Fruit fly (Drosophila melanogaster): ENCODE results near the gene CG7148.

Gene CG7148

DNA sequence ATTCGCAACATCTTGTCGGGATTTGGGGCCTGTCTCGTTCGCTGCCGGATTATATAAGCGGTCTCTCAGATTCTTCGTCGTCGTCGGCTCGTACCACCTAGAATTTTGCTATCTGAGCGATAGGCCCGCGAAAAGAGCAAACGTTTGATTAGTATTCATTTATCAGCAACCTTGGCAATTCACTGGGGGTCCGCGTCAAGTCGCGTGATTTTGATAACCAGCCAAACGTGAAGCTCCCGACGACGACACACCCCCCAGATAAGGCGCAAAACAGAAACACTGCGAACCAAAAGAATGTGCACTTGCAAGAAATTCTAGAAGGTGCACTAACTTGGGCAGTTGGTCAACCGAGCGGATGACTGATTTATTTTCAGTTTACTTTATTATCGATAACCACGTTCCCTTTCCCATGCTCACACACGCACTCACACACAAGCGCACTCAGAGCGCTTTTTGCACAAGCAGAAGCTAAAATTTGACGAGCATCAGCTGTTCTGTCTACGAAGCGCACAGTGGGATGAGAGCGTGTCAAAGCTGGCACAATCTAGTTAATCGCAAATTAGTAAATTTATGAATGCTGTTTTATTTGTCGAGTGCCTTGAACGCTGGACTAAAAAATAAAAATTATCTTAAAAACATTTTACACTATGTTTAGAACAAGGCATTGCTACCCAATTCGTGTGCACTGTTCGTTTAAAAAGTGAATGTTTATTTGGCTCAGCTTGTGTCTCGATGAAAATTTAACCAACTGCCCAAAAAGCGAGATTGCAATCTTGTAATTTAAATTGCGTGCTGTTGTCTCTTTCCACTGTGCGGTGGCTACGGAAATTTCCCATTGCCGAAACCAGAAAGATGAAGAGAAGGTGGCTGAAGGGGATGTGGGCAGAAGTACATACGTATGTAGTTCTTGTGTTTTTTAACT, 7.9 kb upstream of the CG7148 start (continued):
- TF ChIP-seq wor (GFP tag; IDR thresholded peaks at IDR 0.05) (peak; percentile 85), CG7357 (GFP tag; IDR thresholded peaks at IDR 0.05) (peak; percentile 82; the same call in 2 of the 3 replicates), CG3995 (GFP tag; optimal IDR thresholded peaks at IDR 0.05) (peak; percentile 61), cg (GFP tag; optimal IDR thresholded peaks at IDR 0.05) (peak; percentile 35), CG2199 (GFP tag; IDR thresholded peaks at IDR 0.05) (0 out of 3 replicates have a peak, but pooled peaks have one; percentile 50), Blimp-1 (GFP tag; optimal IDR thresholded peaks at IDR 0.05) (peak; percentile 91), gsb-n (tag; optimal IDR thresholded peaks at IDR 0.05) (peak; percentile 89), Kr (GFP tag; optimal IDR thresholded peaks at IDR 0.05) (no peak), CG12236 (GFP tag; optimal IDR thresholded peaks at IDR 0.05) (peak; percentile 91), da (GFP tag; optimal IDR thresholded peaks at IDR 0.05) (peak; percentile 65), HmgD (GFP tag; optimal IDR thresholded peaks at IDR 0.05) (peak; percentile 76), CG10366 (GFP tag; IDR thresholded peaks at IDR 0.05) (peak; percentile 88), schlank (tag; optimal IDR thresholded peaks at IDR 0.05) (peak; percentile 73), CG13123 (GFP tag; optimal IDR thresholded peaks at IDR 0.05) (peak; percentile 70), luna (GFP tag; optimal IDR thresholded peaks at IDR 0.05) (peak; percentile 84), CG1603 (tag; optimal IDR thresholded peaks at IDR 0.05) (peak; percentile 91), bsh (GFP tag; optimal IDR thresholded peaks at IDR 0.05) (peak; percentile 91 to 94), nerfin-1 (tag; optimal IDR thresholded peaks at IDR 0.05) (peak; percentile 87), Six4 (GFP tag; optimal IDR thresholded peaks at IDR 0.05) (peak; percentile 93), CG6791 (GFP tag; IDR thresholded peaks at IDR 0.05; ENCODE audit: partially characterized antibody) (no peak), oc (tag; optimal IDR thresholded peaks at IDR 0.05) (peak; percentile 87), Awh (GFP tag; IDR thresholded peaks at IDR 0.05) (peak; percentile 88), CG12942 (GFP tag; optimal IDR thresholded peaks at IDR 0.05) (peak; percentile 88), ttk (GFP tag; IDR thresholded peaks at IDR 0.05) (peak; percentile 91), CG17612 (GFP tag; IDR thresholded peaks at IDR 0.05) (peak; percentile 85), otp (GFP tag; IDR thresholded peaks at IDR 0.05) (peak; percentile 86), lbe (GFP tag; optimal IDR thresholded peaks at IDR 0.05) (peak; percentile 90), jumu (GFP tag; optimal IDR thresholded peaks at IDR 0.05) (peak; percentile 92), gfzf (GFP tag; optimal IDR thresholded peaks at IDR 0.05) (peak; percentile 4), Adf1 (GFP tag; IDR thresholded peaks at IDR 0.05) (peak; percentile 70), peb (GFP tag; IDR thresholded peaks at IDR 0.05) (peak; percentile 88), dmrt11E (tag; optimal IDR thresholded peaks at IDR 0.05) (peak; percentile 82), fd3F (GFP tag; optimal IDR thresholded peaks at IDR 0.05) (peak; percentile 88), Opbp (GFP tag; IDR thresholded peaks at IDR 0.05; ENCODE audit: partially characterized antibody) (no peak), ci (GFP tag; IDR thresholded peaks at IDR 0.05) (peak; percentile 93), toy (GFP tag; IDR thresholded peaks at IDR 0.05) (peak; percentile 78), CG10543 (GFP tag; optimal IDR thresholded peaks at IDR 0.05) (peak; percentile 94), CG18599 (GFP tag; optimal IDR thresholded peaks at IDR 0.05) (peak; percentile 95), Dfd (GFP tag; optimal IDR thresholded peaks at IDR 0.05) (no peak), CG14965 (GFP tag; optimal IDR thresholded peaks at IDR 0.05; ENCODE audit: borderline replicate concordance) (peak; percentile 77), hb (GFP tag; IDR thresholded peaks at IDR 0.05; ENCODE audit: partially characterized antibody) (no peak), CG11560 (tag; IDR thresholded peaks at IDR 0.05) (peak; percentile 86), C15 (GFP tag; IDR thresholded peaks at IDR 0.05) (peak; percentile 63; the same call in 2 of the 3 replicates), CG13424 (tag; optimal IDR thresholded peaks at IDR 0.05) (peak; percentile 94), Lhr (GFP tag; optimal IDR thresholded peaks at IDR 0.05) (peak; percentile 63), vnd (GFP tag; IDR thresholded peaks at IDR 0.05; ENCODE audit: partially characterized antibody) (0 out of 3 replicates have a peak, but pooled peaks have one; percentile 30), Usf (GFP tag; optimal IDR thresholded peaks at IDR 0.05) (peak; percentile 84), p53 (GFP tag; optimal IDR thresholded peaks at IDR 0.05) (peak; percentile 71)
